Fruit fly (Drosophila melanogaster): ENCODE measurements around the gene CG9399.

Gene CG9399

dm6 chr3R:9555334-9555974 lies 18.6 kb downstream of the CG9399 start, which contains the start of the genes CG9386 and BckdhA (continued):
- TF ChIP-seq corto (GFP tag; optimal IDR thresholded peaks at IDR 0.05) (no peak), vfl (GFP tag; optimal IDR thresholded peaks at IDR 0.05) (peak; percentile 34), pzg (GFP tag; optimal IDR thresholded peaks at IDR 0.05) (peak; percentile 55), ro (GFP tag; IDR thresholded peaks at IDR 0.05) (no peak), dpn (GFP tag; optimal IDR thresholded peaks at IDR 0.05) (peak; percentile 59 to 64), CG9609 (GFP tag; optimal IDR thresholded peaks at IDR 0.05) (peak; percentile 65), amos (GFP tag; IDR thresholded peaks at IDR 0.05; ENCODE audit: partially characterized antibody) (peak; percentile 67; the same call in 1 of the 2 replicates), Chrac-16 (GFP tag; optimal IDR thresholded peaks at IDR 0.05) (peak; percentile 55), otp (GFP tag; IDR thresholded peaks at IDR 0.05) (0 out of 3 replicates have a peak, but pooled peaks have one; percentile 25), lmd (GFP tag; IDR thresholded peaks at IDR 0.05) (peak; percentile 48; the same call in 1 of the 2 replicates), slou (GFP tag; optimal IDR thresholded peaks at IDR 0.05) (no peak), CG13424 (tag; optimal IDR thresholded peaks at IDR 0.05) (peak; percentile 58), knrl (GFP tag; IDR thresholded peaks at IDR 0.05; ENCODE audit: partially characterized antibody) (peak; percentile 69), chif (GFP tag; optimal IDR thresholded peaks at IDR 0.05) (peak in 1 of 2 experiments; percentile 40), bcd (GFP tag; optimal IDR thresholded peaks at IDR 0.05) (peak; percentile 21), CG13775 (GFP tag; optimal IDR thresholded peaks at IDR 0.05) (peak; percentile 55), MBD-R2 (GFP tag; IDR thresholded peaks at IDR 0.05) (peak; percentile 49), HLH4C (GFP tag; IDR thresholded peaks at IDR 0.05; ENCODE audit: partially characterized antibody) (peak; percentile 74), jumu (GFP tag; optimal IDR thresholded peaks at IDR 0.05) (peak; percentile 30), CG12391 (tag; optimal IDR thresholded peaks at IDR 0.05) (peak; percentile 73), nmo (GFP tag; optimal IDR thresholded peaks at IDR 0.05) (peak; percentile 66), ssp (GFP tag; IDR thresholded peaks at IDR 0.05) (peak; percentile 20; the same call in 1 of the 2 replicates), CG11695 (GFP tag; IDR thresholded peaks at IDR 0.05) (no peak), scrt (GFP tag; optimal IDR thresholded peaks at IDR 0.05) (peak; percentile 49), CG10209 (GFP tag; optimal IDR thresholded peaks at IDR 0.05) (peak; percentile 32), stwl (tag; optimal IDR thresholded peaks at IDR 0.05) (no peak), CG12219 (GFP tag; optimal IDR thresholded peaks at IDR 0.05) (no peak), CG2129 (GFP tag; IDR thresholded peaks at IDR 0.05; ENCODE audit: partially characterized antibody) (peak; percentile 36), Trl (optimal IDR thresholded peaks at IDR 0.05) (no peak), Trl (GFP tag; optimal IDR thresholded peaks at IDR 0.05) (peak; percentile 52), CG3847 (GFP tag; IDR thresholded peaks at IDR 0.05) (no peak), CG15601 (tag; optimal IDR thresholded peaks at IDR 0.05) (peak; percentile 38), CG7786 (GFP tag; optimal IDR thresholded peaks at IDR 0.05) (peak; percentile 16), YL-1 (GFP tag; optimal IDR thresholded peaks at IDR 0.05) (peak; percentile 62), pho (GFP tag; optimal IDR thresholded peaks at IDR 0.05) (peak; percentile 53), HLH54F (GFP tag; optimal IDR thresholded peaks at IDR 0.05) (peak; percentile 60), hkb (optimal IDR thresholded peaks at IDR 0.05) (no peak), hkb (GFP tag; IDR thresholded peaks at IDR 0.05) (no peak), sd (tag; optimal IDR thresholded peaks at IDR 0.05) (peak; percentile 6), gce (GFP tag; IDR thresholded peaks at IDR 0.05) (no peak), BEAF-32 (GFP tag; optimal IDR thresholded peaks at IDR 0.05) (peak; percentile 84), Dref (GFP tag; IDR thresholded peaks at IDR 0.05) (peak; percentile 70), Gsc (GFP tag; IDR thresholded peaks at IDR 0.05) (no peak), CG18599 (GFP tag; optimal IDR thresholded peaks at IDR 0.05) (no peak), CG6791 (GFP tag; IDR thresholded peaks at IDR 0.05; ENCODE audit: partially characterized antibody) (peak; percentile 12; the same call in 1 of the 3 replicates), CG11560 (tag; IDR thresholded peaks at IDR 0.05) (no peak), HmgZ (tag; optimal IDR thresholded peaks at IDR 0.05) (peak; percentile 21), CG1647 (GFP tag; optimal IDR thresholded peaks at IDR 0.05) (peak; percentile 55), CG18764 (GFP tag; optimal IDR thresholded peaks at IDR 0.05) (peak; percentile 16), chn (GFP tag; optimal IDR thresholded peaks at IDR 0.05) (peak; percentile 61)

Measured in whole organism, embryonic.